Worm (Caenorhabditis elegans) whole organism, early embryonic: ENCODE results near the gene sre-18.

Source experiments
- B0310.2 ChIP-seq: sonication (generic microtip); optimal IDR thresholded peaks from 2 replicates; lab custom pipeline; 2016; ENCODE audit warnings: mild to moderate bottlenecking, missing genetic modification characterization, missing compliant biosample characterization
- F13C5.2 ChIP-seq: sonication (generic microtip); optimal IDR thresholded peaks from 2 replicates; lab custom pipeline; 2017; ENCODE audit warnings: mild to moderate bottlenecking, missing genetic modification characterization, inconsistent platforms, missing compliant biosample characterization
- aly-1 ChIP-seq: sonication (generic microtip); optimal IDR thresholded peaks from 2 replicates; lab custom pipeline; 2016; ENCODE audit warnings: missing genetic modification characterization, missing compliant biosample characterization
- ama-1 ChIP-seq: fragments of 150-350 bp; optimal IDR thresholded peaks from 2 replicates; lab custom pipeline; 2014
- ceh-13 ChIP-seq: fragments of 200-800 bp; sonication (Bioruptor generic); optimal IDR thresholded peaks from 2 replicates; lab custom pipeline; 2018; ENCODE audit warnings: mild to moderate bottlenecking, missing genetic modification characterization, missing compliant biosample characterization
- ceh-36 ChIP-seq: sonication (generic microtip); optimal IDR thresholded peaks from 2 replicates; lab custom pipeline; 2016; ENCODE audit warnings: missing genetic modification characterization, inconsistent platforms, missing compliant biosample characterization
- ets-7 ChIP-seq: sonication (generic microtip); optimal IDR thresholded peaks from 2 replicates; lab custom pipeline; 2016; ENCODE audit warnings: missing genotype, missing genetic modification characterization, missing compliant biosample characterization
- flt-1 ChIP-seq: fragments of 200-800 bp; sonication (Bioruptor generic); IDR thresholded peaks from 2 replicates; pipeline ENCODE4 v1.3.6; 2022; ENCODE audit warnings: missing genetic modification characterization, missing compliant biosample characterization
- hmbx-1 ChIP-seq: sonication (generic microtip); optimal IDR thresholded peaks from 2 replicates; lab custom pipeline; 2016; ENCODE audit warnings: mild to moderate bottlenecking, missing genetic modification characterization, missing compliant biosample characterization
- hmg-4 ChIP-seq: fragments of 200-800 bp; sonication (Bioruptor generic); optimal IDR thresholded peaks from 2 replicates; lab custom pipeline; 2018; ENCODE audit warnings: mild to moderate bottlenecking, missing genetic modification characterization, missing compliant biosample characterization
- hnd-1 ChIP-seq: sonication (generic microtip); optimal IDR thresholded peaks from 2 replicates; lab custom pipeline; 2016; ENCODE audit warnings: missing genetic modification characterization, missing compliant biosample characterization
- pes-1 ChIP-seq: fragments of 200-800 bp; sonication (Bioruptor generic); IDR thresholded peaks from 2 replicates; pipeline ENCODE4 v1.3.6; 2022; ENCODE audit warnings: missing genetic modification reagents, missing genetic modification characterization, missing compliant biosample characterization
- scrt-1 ChIP-seq: fragments of 200-800 bp; sonication (Bioruptor generic); IDR thresholded peaks from 2 replicates; pipeline ENCODE4 v1.3.6; 2022; ENCODE audit warnings: missing genetic modification characterization, missing compliant biosample characterization
- sea-1 ChIP-seq: fragments of 200-800 bp; sonication (Bioruptor generic); conservative IDR thresholded peaks from 2 replicates; pipeline ENCODE4 v1.3.6; 2022; ENCODE audit warnings: missing genetic modification characterization, missing compliant biosample characterization
- tbx-11 ChIP-seq: fragments of 200-800 bp; sonication (Bioruptor generic); IDR thresholded peaks from 2 replicates; pipeline ENCODE4 v1.3.6; 2022; ENCODE audit warnings: missing genetic modification characterization, missing compliant biosample characterization
- tbx-37 ChIP-seq: fragments of 200-800 bp; sonication (Bioruptor generic); conservative IDR thresholded peaks from 2 replicates; pipeline ENCODE4 v1.3.6; 2022; ENCODE audit warnings: missing genetic modification reagents, missing genetic modification characterization, missing compliant biosample characterization
- tra-4 ChIP-seq: sonication (generic microtip); optimal IDR thresholded peaks from 2 replicates; lab custom pipeline; 2017; ENCODE audit warnings: missing genetic modification characterization, missing compliant biosample characterization

sre-18 gene

ce11 chrIV:12236011-12236410 is 6.4 kb upstream of the sre-18 start, which contains the start of gene sre-16:
Gene sre-16 (minus strand): TSS chrIV:12236111.
- TF ChIP-seq scrt-1 (GFP tag; lab: Robert Waterston, UW) (no peak), tbx-11 (no peak), ceh-36 (no peak), aly-1 (tag; lab: Kevin White, UChicago) (no peak), sea-1 (GFP tag; lab: Robert Waterston, UW) (no peak), hmbx-1 (tag; lab: Kevin White, UChicago) (no peak), hmg-4 (no peak), B0310.2 (no peak), hnd-1 (tag; lab: Kevin White, UChicago) (no peak), tbx-37 (GFP tag; lab: Robert Waterston, UW) (no peak), pes-1 (GFP tag; lab: Robert Waterston, UW) (no peak), tra-4 (tag; lab: Kevin White, UChicago) (no peak), F13C5.2 (tag; lab: Kevin White, UChicago) (no peak), flt-1 (GFP tag; lab: Robert Waterston, UW) (no peak)

DNA sequence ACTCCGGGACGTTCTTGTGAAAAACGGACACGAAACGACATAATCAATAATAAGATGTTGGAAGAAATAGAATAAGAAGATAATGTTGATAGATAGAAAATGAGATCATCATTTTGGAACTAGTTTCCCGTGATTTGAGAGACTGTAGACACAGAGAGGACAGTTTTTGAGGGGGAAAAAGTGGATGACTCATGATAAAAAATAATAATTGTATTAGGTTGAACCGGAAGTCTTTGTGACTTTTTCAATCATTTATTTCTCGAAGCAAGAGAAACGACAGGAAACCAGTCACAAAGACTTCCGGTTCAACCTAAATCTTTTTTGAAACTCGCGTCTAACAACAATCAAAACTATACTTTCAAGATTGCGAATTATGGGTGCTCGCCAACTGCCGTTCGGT is 2.6 kb downstream of the sre-18 start, which contains the start of gene mlt-3:
TSS of gene mlt-3 (minus strand) at position 101 of the 400 bp plus-strand sequence.
- no peak for TF ChIP-seq aly-1 (tag; lab: Kevin White, UChicago)
- TF ChIP-seq hnd-1 (tag; lab: Kevin White, UChicago) = no peak
- no peak for TF ChIP-seq scrt-1 (GFP tag; lab: Robert Waterston, UW)

ce11 chrIV:12219309-12219708 is 10.3 kb downstream of the sre-18 start, which contains the start of gene F35G2.5:
Gene F35G2.5 (plus strand): TSS chrIV:12219609.
- TF ChIP-seq sea-1 (GFP tag; lab: Robert Waterston, UW) (no peak), B0310.2 (no peak), hmbx-1 (tag; lab: Kevin White, UChicago) (no peak), pes-1 (GFP tag; lab: Robert Waterston, UW) (no peak), aly-1 (tag; lab: Kevin White, UChicago) (no peak), tbx-11 (no peak), hnd-1 (tag; lab: Kevin White, UChicago) (no peak), flt-1 (GFP tag; lab: Robert Waterston, UW) (no peak), F13C5.2 (tag; lab: Kevin White, UChicago) (no peak)

ce11 chrIV:12218253-12218652 is 11.3 kb downstream of the sre-18 start:
- TF ChIP-seq tra-4 (tag; lab: Kevin White, UChicago) = no peak
- TF ChIP-seq flt-1 (GFP tag; lab: Robert Waterston, UW) = no peak
- TF ChIP-seq tbx-11 = no peak

DNA sequence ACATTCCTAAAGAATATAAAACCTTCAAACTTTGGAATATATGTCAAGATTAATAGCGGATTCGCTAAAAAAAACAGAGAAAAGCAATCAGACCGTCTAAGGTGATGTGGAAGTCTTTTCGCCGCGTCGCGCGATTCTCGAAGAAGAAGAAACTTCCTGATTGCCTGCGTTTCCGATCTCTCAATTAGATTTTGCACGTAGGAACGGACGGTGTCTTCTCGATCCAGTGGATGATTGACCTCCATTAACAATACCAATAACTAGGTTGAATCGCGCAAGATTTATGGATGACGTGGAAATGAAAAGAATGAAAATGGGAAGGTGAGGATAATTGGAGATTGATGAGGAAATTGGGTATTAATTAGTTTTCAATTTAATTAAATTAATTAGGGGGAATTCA is 12.4 kb downstream of the sre-18 start:
- TF ChIP-seq F13C5.2 (tag; lab: Kevin White, UChicago) (no peak), tra-4 (tag; lab: Kevin White, UChicago) (no peak), aly-1 (tag; lab: Kevin White, UChicago) (no peak), hnd-1 (tag; lab: Kevin White, UChicago) (no peak), ceh-36 (no peak), hmbx-1 (tag; lab: Kevin White, UChicago) (no peak), ama-1 (no peak), sea-1 (GFP tag; lab: Robert Waterston, UW) (no peak), scrt-1 (GFP tag; lab: Robert Waterston, UW) (no peak), pes-1 (GFP tag; lab: Robert Waterston, UW) (no peak)

ce11 chrIV:12215762-12216295 is 13.8 kb downstream of the sre-18 start, which contains the start of gene phy-2:
Gene phy-2 (minus strand): TSS chrIV:12215987.
- no peak for TF ChIP-seq ceh-36
- no peak for TF ChIP-seq tra-4 (tag; lab: Kevin White, UChicago)
- TF ChIP-seq tbx-37 (GFP tag; lab: Robert Waterston, UW) = no peak
- no peak for TF ChIP-seq hnd-1 (tag; lab: Kevin White, UChicago)
- no peak for TF ChIP-seq aly-1 (tag; lab: Kevin White, UChicago)
- TF ChIP-seq ama-1 = no peak
- peak; percentile 0 for TF ChIP-seq hmg-4

ce11 chrIV:12212814-12213213 is 16.8 kb downstream of the sre-18 start:
- TF ChIP-seq hnd-1 (tag; lab: Kevin White, UChicago) (no peak), ceh-13 (GFP tag; lab: Kevin White, UChicago) (no peak), hmbx-1 (tag; lab: Kevin White, UChicago) (no peak), flt-1 (GFP tag; lab: Robert Waterston, UW) (no peak), ama-1 (no peak), tra-4 (tag; lab: Kevin White, UChicago) (no peak), tbx-11 (no peak), F13C5.2 (tag; lab: Kevin White, UChicago) (no peak), ceh-36 (no peak), hmg-4 (no peak), aly-1 (tag; lab: Kevin White, UChicago) (no peak), tbx-37 (GFP tag; lab: Robert Waterston, UW) (no peak), pes-1 (GFP tag; lab: Robert Waterston, UW) (no peak), ets-7 (tag; lab: Kevin White, UChicago) (no peak)

DNA sequence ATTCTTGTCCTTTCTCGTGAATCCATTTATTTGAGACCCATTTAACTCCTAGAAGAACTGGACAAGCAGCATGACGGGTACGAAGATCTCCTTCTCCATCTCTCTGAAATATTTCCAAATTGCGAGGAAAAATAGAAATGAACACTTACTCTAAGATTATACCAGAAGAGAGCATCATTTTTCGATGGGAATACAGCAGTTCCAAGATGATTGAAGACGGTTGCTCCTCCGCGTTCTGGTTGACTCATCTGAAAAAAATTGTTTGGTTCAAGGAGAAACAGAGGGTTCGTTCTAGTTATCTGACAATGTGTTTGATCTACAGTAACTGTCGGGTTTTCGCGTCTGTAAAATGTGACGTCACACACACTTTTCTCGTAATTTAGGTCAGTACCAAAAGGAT is 18.3 kb downstream of the sre-18 start:
- TF ChIP-seq tbx-37 (GFP tag; lab: Robert Waterston, UW) = no peak
- TF ChIP-seq pes-1 (GFP tag; lab: Robert Waterston, UW) = no peak
- no peak for TF ChIP-seq sea-1 (GFP tag; lab: Robert Waterston, UW)
- no peak for TF ChIP-seq aly-1 (tag; lab: Kevin White, UChicago)
- no peak for TF ChIP-seq F13C5.2 (tag; lab: Kevin White, UChicago)
- TF ChIP-seq B0310.2 = no peak
- TF ChIP-seq tbx-11 = no peak
- TF ChIP-seq hnd-1 (tag; lab: Kevin White, UChicago) = no peak
- no peak for TF ChIP-seq scrt-1 (GFP tag; lab: Robert Waterston, UW)
- no peak for TF ChIP-seq ceh-36
- TF ChIP-seq ama-1 = no peak
- TF ChIP-seq ceh-13 (GFP tag; lab: Kevin White, UChicago) = no peak
